Fruit fly (Drosophila melanogaster) whole organism, prepupa: ENCODE measurements around the gene Trmt112.

Experiments used
- CG11762 ChIP-seq: fragments of 200-800 bp; sonication (Bioruptor generic); optimal IDR thresholded peaks from 3 replicates; lab custom pipeline; 2016; ENCODE audit warnings: missing biosample characterization, missing genetic modification characterization; ENCODE audit not compliant: insufficient read depth
- CG32006 ChIP-seq: fragments of 200-800 bp; sonication (Bioruptor generic); optimal IDR thresholded peaks from 3 replicates; lab custom pipeline; 2017; ENCODE audit warnings: missing biosample characterization, mild to moderate bottlenecking, missing genetic modification characterization
- CG6792 ChIP-seq: fragments of 200-800 bp; sonication (Bioruptor generic); optimal IDR thresholded peaks from 3 replicates; lab custom pipeline; 2016; ENCODE audit warnings: missing biosample characterization, missing genetic modification characterization
- CG8632 ChIP-seq: fragments of 200-800 bp; sonication (Bioruptor generic); optimal IDR thresholded peaks from 3 replicates; lab custom pipeline; 2016; ENCODE audit warnings: missing biosample characterization, missing genetic modification characterization
- fkh ChIP-seq: fragments of 200-800 bp; sonication (Bioruptor generic); optimal IDR thresholded peaks from 3 replicates; lab custom pipeline; 2017; ENCODE audit warnings: missing biosample characterization, mild to moderate bottlenecking, missing genetic modification characterization, moderate library complexity

dm6 chr3L:21204581-21205495, 11.8 kb downstream of the Trmt112 start:
- no peak for TF ChIP-seq CG11762 (GFP tag; lab: Kevin White, UChicago)
- TF ChIP-seq CG32006 = no peak
- TF ChIP-seq CG8632 (GFP tag; lab: Kevin White, UChicago) = no peak
- TF ChIP-seq fkh = peak; percentile 95
- no peak for TF ChIP-seq CG6792 (GFP tag; lab: Kevin White, UChicago)
